Fruit fly (Drosophila melanogaster): ENCODE results near the gene cv-d.

The cv-d gene

DNA sequence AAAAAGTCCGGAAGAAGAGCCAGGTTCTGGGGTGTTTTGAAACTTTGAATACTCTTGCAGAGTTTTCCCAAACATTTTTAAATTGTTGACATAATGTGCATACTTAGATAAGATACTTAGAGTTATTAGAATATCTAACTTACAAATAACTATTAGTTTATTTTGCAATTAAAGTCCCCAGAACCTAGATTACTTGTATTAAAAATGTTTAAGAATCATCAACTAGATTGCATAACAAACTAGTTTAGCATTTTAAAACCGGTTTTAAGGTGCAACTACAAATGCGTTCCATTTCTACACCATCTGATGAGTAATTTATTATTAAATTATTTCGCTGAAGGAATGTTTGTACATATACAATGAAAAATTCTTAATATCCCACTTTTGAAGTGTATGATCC is 47.0 kb downstream of the cv-d start:
- TF ChIP-seq psq (optimal IDR thresholded peaks at IDR 0.05): no peak
- no peak for TF ChIP-seq CG8478 (optimal IDR thresholded peaks at IDR 0.05)
- no peak for TF ChIP-seq EcR (GFP tag; optimal IDR thresholded peaks at IDR 0.05)
- no peak for TF ChIP-seq pan (optimal IDR thresholded peaks at IDR 0.05)
- TF ChIP-seq usp (GFP tag; optimal IDR thresholded peaks at IDR 0.05): no peak

DNA sequence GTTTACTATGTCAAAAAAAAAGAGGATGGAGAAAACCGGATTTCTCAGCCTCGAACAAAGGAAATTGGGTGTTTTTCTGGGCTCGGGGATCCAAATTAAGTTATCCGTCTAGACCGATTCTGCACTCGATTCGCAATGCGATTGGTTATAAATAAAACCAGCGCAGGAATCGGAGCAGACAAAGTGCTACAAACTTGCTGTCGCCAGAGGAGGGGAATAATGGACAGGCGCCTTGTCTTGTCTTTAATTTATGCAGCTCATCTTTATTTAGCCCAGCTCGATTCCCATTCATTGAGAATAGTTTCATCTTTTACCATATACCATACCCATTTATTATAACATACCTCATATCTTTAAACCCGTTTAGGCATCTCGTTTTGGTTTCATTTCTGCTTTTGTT is 48.7 kb downstream of the cv-d start:
- TF ChIP-seq EcR (GFP tag; optimal IDR thresholded peaks at IDR 0.05) (no peak), CG8478 (optimal IDR thresholded peaks at IDR 0.05) (no peak), psq (optimal IDR thresholded peaks at IDR 0.05) (no peak), usp (GFP tag; optimal IDR thresholded peaks at IDR 0.05) (no peak)

DNA sequence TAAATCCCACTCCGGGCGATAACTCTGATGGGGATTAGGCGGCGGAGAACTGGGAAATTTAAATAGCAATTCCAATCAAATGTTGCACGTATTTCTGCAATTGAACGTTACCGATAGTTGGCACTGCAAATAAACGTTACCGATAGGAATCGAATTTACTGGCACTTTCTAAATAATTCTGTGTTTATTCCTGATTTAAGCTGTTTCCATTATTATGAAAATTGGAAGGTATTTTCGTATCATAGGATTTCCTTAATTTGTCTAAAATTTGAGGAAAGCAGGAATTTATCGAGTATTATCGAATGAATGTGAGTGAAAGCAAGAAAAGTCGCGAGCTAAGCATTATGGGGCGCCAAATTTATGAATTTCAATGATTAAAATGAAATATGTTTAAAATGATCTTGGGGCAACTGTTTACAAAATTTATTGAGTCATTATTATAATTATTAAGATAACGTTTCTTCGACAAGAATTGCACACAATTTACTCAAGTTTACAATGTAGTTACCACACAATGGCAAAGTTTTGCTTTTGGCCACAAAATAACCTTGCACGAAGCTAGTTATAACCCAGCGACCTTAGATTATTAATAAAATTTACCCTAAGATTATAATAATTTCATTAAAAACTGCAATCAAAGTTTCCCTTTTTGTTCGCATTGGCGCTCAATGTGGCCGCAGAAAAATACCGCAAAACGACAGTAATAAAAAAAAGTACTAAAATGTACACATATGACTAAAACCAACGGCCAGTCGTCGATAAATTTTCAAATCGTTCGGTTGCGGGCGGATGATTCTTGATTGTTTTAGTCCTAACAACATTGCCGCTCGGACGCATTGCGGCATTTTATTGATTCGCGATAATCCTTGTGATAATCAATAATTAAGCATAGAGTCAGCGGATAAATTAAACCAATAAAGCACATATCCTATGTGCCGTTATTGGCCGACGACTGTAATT is 49.6 kb downstream of the cv-d start, which contains the start of gene alpha-Man-IIb:
Gene alpha-Man-IIb (plus strand): TSS at position 747 of the 960 bp plus-strand sequence.
- TF ChIP-seq psq (optimal IDR thresholded peaks at IDR 0.05) (no peak), CG8478 (optimal IDR thresholded peaks at IDR 0.05) (no peak), usp (GFP tag; optimal IDR thresholded peaks at IDR 0.05) (no peak), EcR (GFP tag; optimal IDR thresholded peaks at IDR 0.05) (no peak), pan (optimal IDR thresholded peaks at IDR 0.05) (no peak), Dll (optimal IDR thresholded peaks at IDR 0.05) (no peak)

DNA sequence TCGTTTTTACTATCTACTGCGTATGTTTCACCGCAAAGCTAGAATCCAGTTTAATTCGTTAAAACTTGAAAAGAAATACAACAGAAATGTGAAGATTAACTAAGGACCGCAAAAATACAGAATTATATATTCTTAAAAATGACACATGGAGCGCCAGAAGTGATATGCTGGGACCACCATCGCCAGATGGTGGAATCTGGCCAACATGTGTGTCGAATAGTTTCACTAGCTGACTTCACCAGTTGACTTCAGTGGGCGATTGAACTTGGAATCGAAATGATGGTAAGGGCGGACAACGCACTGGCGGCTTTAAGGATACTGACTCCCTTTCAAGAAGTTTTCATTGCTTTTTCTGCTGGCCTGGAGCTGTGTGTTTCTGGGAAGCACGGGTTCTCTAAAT is 51.4 kb downstream of the cv-d start, which contains the start of gene CG9593:
Gene CG9593 (plus strand): TSS at position 270 of the 400 bp plus-strand sequence.
- TF ChIP-seq CG8478 (optimal IDR thresholded peaks at IDR 0.05) (no peak), Dll (optimal IDR thresholded peaks at IDR 0.05) (no peak), EcR (GFP tag; optimal IDR thresholded peaks at IDR 0.05) (no peak), usp (GFP tag; optimal IDR thresholded peaks at IDR 0.05) (no peak), pan (optimal IDR thresholded peaks at IDR 0.05) (no peak), psq (optimal IDR thresholded peaks at IDR 0.05) (no peak)

All from whole organism.